Fruit fly (Drosophila melanogaster) whole organism, pupa: ENCODE results near the gene CG12009.

Experiments used
- CG10348 ChIP-seq: fragments of 200-800 bp; sonication (Bioruptor generic); IDR thresholded peaks from 2 replicates; pipeline ENCODE4 v1.3.6; 2022; ENCODE audit warnings: missing biosample characterization, missing genetic modification characterization
- CG12605 ChIP-seq: fragments of 200-800 bp; sonication (Bioruptor generic); IDR thresholded peaks from 2 replicates; pipeline ENCODE4 v1.3.6; 2022; ENCODE audit warnings: missing biosample characterization, missing genetic modification characterization
- CG13204 ChIP-seq: fragments of 200-800 bp; sonication (Bioruptor generic); optimal IDR thresholded peaks from 2 replicates; lab custom pipeline; 2018; ENCODE audit warnings: missing biosample characterization, mild to moderate bottlenecking, missing genetic modification characterization, moderate library complexity
- CG14655 ChIP-seq: fragments of 200-800 bp; sonication (Bioruptor generic); optimal IDR thresholded peaks from 3 replicates; lab custom pipeline; 2017; ENCODE audit warnings: mild to moderate bottlenecking, missing biosample characterization, missing genetic modification reagents, missing genetic modification characterization
- CG15710 ChIP-seq: fragments of 200-800 bp; sonication (Bioruptor generic); optimal IDR thresholded peaks from 2 replicates; lab custom pipeline; 2018; ENCODE audit warnings: missing biosample characterization, mild to moderate bottlenecking, missing genetic modification characterization, moderate library complexity
- CG17806 ChIP-seq: fragments of 200-800 bp; sonication (Bioruptor generic); optimal IDR thresholded peaks from 2 replicates; lab custom pipeline; 2018; ENCODE audit warnings: missing biosample characterization, mild to moderate bottlenecking, missing genetic modification characterization, moderate library complexity
- CG32121 ChIP-seq: fragments of 200-800 bp; sonication (Bioruptor generic); IDR thresholded peaks from 2 replicates; pipeline ENCODE4 v1.3.6; 2022; ENCODE audit warnings: missing biosample characterization, missing genetic modification characterization
- CG34367 ChIP-seq: fragments of 200-800 bp; sonication (Bioruptor generic); optimal IDR thresholded peaks from 2 replicates; lab custom pipeline; 2018; ENCODE audit warnings: missing biosample characterization, mild to moderate bottlenecking, missing genetic modification characterization
- CG4496 ChIP-seq: fragments of 200-800 bp; sonication (Bioruptor generic); IDR thresholded peaks from 3 replicates; pipeline ENCODE4 v1.3.6; 2022; ENCODE audit warnings: missing biosample characterization, missing genetic modification characterization
- CG8159 ChIP-seq: fragments of 200-800 bp; sonication (Bioruptor generic); optimal IDR thresholded peaks from 3 replicates; lab custom pipeline; 2018; ENCODE audit warnings: missing biosample characterization, mild to moderate bottlenecking, missing genetic modification characterization, moderate library complexity
- CG8301 ChIP-seq: fragments of 200-800 bp; sonication (Bioruptor generic); optimal IDR thresholded peaks from 2 replicates; lab custom pipeline; 2018; ENCODE audit warnings: missing biosample characterization, mild to moderate bottlenecking, missing genetic modification characterization
- CG9948 ChIP-seq: fragments of 200-800 bp; sonication (Bioruptor generic); optimal IDR thresholded peaks from 2 replicates; lab custom pipeline; 2018; ENCODE audit warnings: missing biosample characterization, mild to moderate bottlenecking, missing genetic modification characterization, moderate library complexity
- D1 ChIP-seq: fragments of 200-800 bp; sonication (Bioruptor generic); optimal IDR thresholded peaks from 2 replicates; lab custom pipeline; 2018; ENCODE audit warnings: missing biosample characterization, mild to moderate bottlenecking, missing genetic modification characterization, moderate library complexity
- EcR ChIP-seq: fragments of 200-800 bp; sonication (Bioruptor generic); optimal IDR thresholded peaks from 3 replicates; lab custom pipeline; 2019; ENCODE audit warnings: missing biosample characterization, missing genetic modification characterization, mild to moderate bottlenecking, moderate library complexity, missing genetic modification reagents
- Ets98B ChIP-seq: fragments of 200-800 bp; sonication (Bioruptor generic); IDR thresholded peaks from 2 replicates; pipeline ENCODE4 v1.3.6; 2022; ENCODE audit warnings: missing biosample characterization, missing genetic modification characterization
- Pif1A ChIP-seq: fragments of 200-800 bp; sonication (Bioruptor generic); optimal IDR thresholded peaks from 3 replicates; lab custom pipeline; 2016; ENCODE audit warnings: missing biosample characterization, missing genetic modification characterization
- Pif1B ChIP-seq: fragments of 200-800 bp; sonication (Bioruptor generic); optimal IDR thresholded peaks from 3 replicates; lab custom pipeline; 2016; ENCODE audit warnings: missing biosample characterization, missing genetic modification characterization
- Snoo ChIP-seq: fragments of 200-800 bp; sonication (Bioruptor generic); optimal IDR thresholded peaks from 3 replicates; lab custom pipeline; 2017; ENCODE audit warnings: missing biosample characterization, mild to moderate bottlenecking, missing genetic modification characterization, inconsistent platforms
- fd96Ca ChIP-seq: fragments of 200-800 bp; sonication (Bioruptor generic); IDR thresholded peaks from 3 replicates; pipeline ENCODE4 v1.3.6; 2022; ENCODE audit warnings: missing biosample characterization, missing genetic modification characterization
- gl ChIP-seq: fragments of 200-800 bp; sonication (Bioruptor generic); optimal IDR thresholded peaks from 2 replicates; lab custom pipeline; 2018; ENCODE audit warnings: missing biosample characterization, mild to moderate bottlenecking, missing genetic modification characterization
- rn ChIP-seq: fragments of 200-800 bp; sonication (Bioruptor generic); IDR thresholded peaks from 2 replicates; pipeline ENCODE4 v1.3.6; 2022; ENCODE audit warnings: missing biosample characterization, missing genetic modification characterization

The CG12009 gene

DNA sequence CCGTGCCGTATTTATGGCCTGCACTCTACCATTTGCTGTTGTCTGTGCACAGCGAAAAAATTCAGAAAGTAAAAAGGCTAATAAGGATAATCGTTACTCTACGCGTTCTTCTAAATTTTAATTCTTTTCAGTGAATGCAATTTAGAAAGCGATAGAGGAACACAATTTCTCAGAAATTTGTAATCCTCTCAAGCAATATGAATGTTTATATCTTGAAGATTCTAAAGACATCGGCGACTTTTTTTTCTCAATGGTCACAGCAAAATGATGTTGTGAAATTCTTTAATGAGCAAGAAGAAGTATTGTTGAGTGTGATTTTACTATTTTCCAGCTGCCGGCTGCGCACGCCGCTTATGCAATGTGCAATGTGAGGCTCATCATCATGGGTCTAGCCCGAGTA, 38.4 kb upstream of the CG12009 start:
- peak; percentile 37 for TF ChIP-seq Pif1A (GFP tag; lab: Kevin White, UChicago)
- TF ChIP-seq D1 (tag; lab: Kevin White, UChicago), result no peak
- peak; percentile 16; the same call in 1 of the 2 replicates for TF ChIP-seq Ets98B (GFP tag; lab: Robert Waterston, UW)
- peak; percentile 5 for TF ChIP-seq CG17806 (tag; lab: Kevin White, UChicago)
- peak; percentile 32; the same call in 1 of the 2 replicates for TF ChIP-seq CG32121 (GFP tag; lab: Robert Waterston, UW)
- TF ChIP-seq CG8301 (tag; lab: Kevin White, UChicago), result peak; percentile 7
- no peak for TF ChIP-seq gl (tag; lab: Kevin White, UChicago)
- TF ChIP-seq CG15710 (tag; lab: Kevin White, UChicago), result peak; percentile 13
- TF ChIP-seq EcR (GFP tag; lab: Kevin White, UChicago), result no peak
- TF ChIP-seq fd96Ca, result no peak
- peak; percentile 11 for TF ChIP-seq CG9948 (tag; lab: Kevin White, UChicago)
- peak; percentile 27 for TF ChIP-seq CG14655 (GFP tag; lab: Kevin White, UChicago)
- TF ChIP-seq CG34367 (tag; lab: Kevin White, UChicago), result no peak
- TF ChIP-seq CG8159 (tag; lab: Kevin White, UChicago), result no peak

DNA sequence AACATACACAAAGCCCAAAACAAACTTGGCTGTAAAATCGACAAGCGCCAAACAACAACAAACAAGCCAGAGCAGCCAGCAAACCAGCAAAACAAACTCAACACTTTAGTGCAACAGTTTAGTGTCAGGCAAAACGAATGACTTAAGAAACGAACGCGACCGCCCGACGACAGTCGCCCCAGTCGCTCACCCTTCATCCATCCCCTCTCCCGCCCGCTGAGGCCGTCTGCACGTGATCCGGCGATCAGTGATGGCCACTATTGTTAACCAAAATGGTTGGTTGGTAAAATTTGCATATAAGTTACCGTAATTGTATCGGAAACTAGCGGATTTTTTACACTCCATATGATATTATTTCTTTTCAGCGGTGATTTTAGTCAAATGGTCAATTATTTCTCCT, 37.6 kb upstream of the CG12009 start:
- TF ChIP-seq rn (GFP tag; lab: Robert Waterston, UW), result no peak
- no peak for TF ChIP-seq Snoo
- TF ChIP-seq D1 (tag; lab: Kevin White, UChicago), result no peak
- TF ChIP-seq CG32121 (GFP tag; lab: Robert Waterston, UW), result no peak
- peak; percentile 68 for TF ChIP-seq CG13204 (GFP tag; lab: Kevin White, UChicago)
- TF ChIP-seq CG12605 (GFP tag; lab: Robert Waterston, UW), result no peak
- TF ChIP-seq CG4496 (GFP tag; lab: Robert Waterston, UW), result no peak; the same call in 2 of the 3 replicates
- peak; percentile 12; the same call in 1 of the 2 replicates for TF ChIP-seq Ets98B (GFP tag; lab: Robert Waterston, UW)
- TF ChIP-seq CG14655 (GFP tag; lab: Kevin White, UChicago), result no peak
- no peak for TF ChIP-seq CG34367 (tag; lab: Kevin White, UChicago)

DNA sequence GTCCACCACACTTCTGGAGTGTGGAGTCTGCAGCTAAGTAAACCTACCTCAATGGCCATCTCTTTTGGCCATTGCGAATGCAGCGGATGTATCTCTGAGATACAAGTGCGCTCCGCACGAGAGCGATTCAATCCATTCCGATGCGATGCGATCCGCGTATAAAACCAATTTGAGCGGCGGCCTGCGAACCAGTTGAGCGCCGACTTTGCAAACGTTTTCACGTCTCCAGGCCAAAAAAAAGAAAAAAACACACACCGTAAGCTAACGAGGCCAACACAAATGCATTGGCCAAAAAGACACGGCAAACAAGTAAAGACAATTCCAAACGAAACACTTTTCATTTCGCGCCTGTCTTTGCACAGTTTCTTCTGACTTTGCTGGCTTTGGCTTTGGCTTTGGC, 33.6 kb upstream of the CG12009 start, which contains the start of gene ckd:
Gene ckd, plus strand, starts transcription at position 189 of the 400 bp plus-strand sequence.
- 0 out of 3 replicates have a peak, but pooled peaks have one; percentile 9 for TF ChIP-seq CG4496 (GFP tag; lab: Robert Waterston, UW)
- TF ChIP-seq CG13204 (GFP tag; lab: Kevin White, UChicago), result peak; percentile 56
- TF ChIP-seq Pif1A (GFP tag; lab: Kevin White, UChicago), result no peak
- peak; percentile 33; the same call in 1 of the 2 replicates for TF ChIP-seq Ets98B (GFP tag; lab: Robert Waterston, UW)
- TF ChIP-seq EcR (GFP tag; lab: Kevin White, UChicago), result peak; percentile 29
- TF ChIP-seq D1 (tag; lab: Kevin White, UChicago), result no peak
- no peak for TF ChIP-seq CG8301 (tag; lab: Kevin White, UChicago)
- TF ChIP-seq Pif1B, result peak; percentile 38
- TF ChIP-seq CG15710 (tag; lab: Kevin White, UChicago), result no peak

DNA sequence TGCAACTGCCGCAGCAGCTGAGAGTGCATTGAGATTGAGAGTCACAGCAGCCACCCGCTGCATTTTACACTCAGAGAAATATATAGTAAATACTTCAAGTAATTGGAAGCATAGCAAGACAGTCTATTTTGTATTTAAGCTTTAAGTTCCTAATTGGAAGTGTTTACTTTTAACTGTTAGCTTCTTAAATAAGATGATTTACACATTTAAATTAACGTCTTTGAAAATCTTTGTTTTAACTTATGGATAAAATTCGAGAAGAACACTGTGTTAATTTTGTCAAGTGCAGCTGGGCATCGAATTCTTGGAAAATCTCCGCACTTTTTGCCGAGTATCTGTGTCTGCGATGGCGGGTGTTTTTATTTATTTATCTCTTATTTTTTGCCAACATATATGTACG, 31.6 kb upstream of the CG12009 start:
- TF ChIP-seq D1 (tag; lab: Kevin White, UChicago) (peak; percentile 50), Snoo (peak; percentile 80), CG34367 (tag; lab: Kevin White, UChicago) (peak; percentile 90), CG14655 (GFP tag; lab: Kevin White, UChicago) (peak; percentile 82), CG32121 (GFP tag; lab: Robert Waterston, UW) (peak; percentile 93), CG15710 (tag; lab: Kevin White, UChicago) (peak; percentile 94), CG12605 (GFP tag; lab: Robert Waterston, UW) (peak; percentile 83), EcR (GFP tag; lab: Kevin White, UChicago) (peak; percentile 76), CG13204 (GFP tag; lab: Kevin White, UChicago) (peak; percentile 88), CG8159 (tag; lab: Kevin White, UChicago) (peak; percentile 93), rn (GFP tag; lab: Robert Waterston, UW) (peak; percentile 78), CG4496 (GFP tag; lab: Robert Waterston, UW) (peak; percentile 89), gl (tag; lab: Kevin White, UChicago) (peak; percentile 84), fd96Ca (peak; percentile 90), CG17806 (tag; lab: Kevin White, UChicago) (peak; percentile 90), CG9948 (tag; lab: Kevin White, UChicago) (peak; percentile 89), Pif1A (GFP tag; lab: Kevin White, UChicago) (peak; percentile 90), CG10348 (0 out of 2 replicates have a peak, but pooled peaks have one; percentile 28), Pif1B (peak; percentile 87), CG8301 (tag; lab: Kevin White, UChicago) (peak; percentile 79), Ets98B (GFP tag; lab: Robert Waterston, UW) (peak; percentile 94)

DNA sequence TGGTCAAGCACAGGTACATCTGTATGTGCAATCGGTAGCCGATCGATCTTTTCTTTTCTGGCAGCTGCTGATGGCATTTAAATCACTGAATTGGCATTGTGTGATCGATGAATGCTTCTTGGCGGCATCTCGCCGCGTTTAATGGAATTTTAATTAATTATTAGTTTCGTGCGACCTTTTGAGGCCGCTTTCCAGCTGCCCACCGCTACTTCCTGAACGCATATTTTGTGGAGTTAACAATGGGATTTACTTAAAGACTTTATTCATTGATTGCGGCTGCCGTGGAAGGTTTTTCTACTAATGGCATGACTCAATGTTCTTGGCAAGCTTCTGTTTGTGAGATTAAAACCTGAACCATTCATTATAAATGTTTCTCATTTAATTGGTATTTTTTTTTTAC, 29.6 kb upstream of the CG12009 start:
- TF ChIP-seq Ets98B (GFP tag; lab: Robert Waterston, UW) (no peak), CG13204 (GFP tag; lab: Kevin White, UChicago) (no peak), CG32121 (GFP tag; lab: Robert Waterston, UW) (no peak), CG10348 (no peak), CG34367 (tag; lab: Kevin White, UChicago) (no peak), fd96Ca (no peak), CG9948 (tag; lab: Kevin White, UChicago) (no peak), Pif1A (GFP tag; lab: Kevin White, UChicago) (no peak), CG17806 (tag; lab: Kevin White, UChicago) (no peak), CG12605 (GFP tag; lab: Robert Waterston, UW) (no peak)
